Worm (Caenorhabditis elegans) whole organism, late embryonic: Measurements from ENCODE around the gene sri-69.

Experiments used
- C08G9.2 ChIP-seq: sonication (generic microtip); optimal IDR thresholded peaks from 2 replicates; lab custom pipeline; 2016; ENCODE audit warnings: mild to moderate bottlenecking, missing genetic modification characterization, moderate library complexity, missing compliant biosample characterization
- F13H6.1 ChIP-seq: sonication (generic microtip); optimal IDR thresholded peaks from 2 replicates; lab custom pipeline; 2016; ENCODE audit warnings: missing genetic modification characterization, missing compliant biosample characterization
- K02D7.2 ChIP-seq: sonication (generic microtip); optimal IDR thresholded peaks from 2 replicates; lab custom pipeline; 2017; ENCODE audit warnings: mild to moderate bottlenecking, missing genetic modification characterization, missing compliant biosample characterization
- K09A11.1 ChIP-seq: sonication (generic microtip); optimal IDR thresholded peaks from 2 replicates; lab custom pipeline; 2017; ENCODE audit warnings: antibody characterized with exemption, mild to moderate bottlenecking, missing genetic modification characterization, missing compliant biosample characterization; ENCODE audit not compliant: insufficient read depth
- Y22D7AL.16 ChIP-seq: sonication (generic microtip); optimal IDR thresholded peaks from 2 replicates; lab custom pipeline; 2016; ENCODE audit warnings: missing genetic modification characterization, missing compliant biosample characterization
- ahr-1 ChIP-seq: sonication (generic microtip); optimal IDR thresholded peaks from 2 replicates; lab custom pipeline; 2016; ENCODE audit warnings: missing genetic modification characterization, missing compliant biosample characterization
- ama-1 ChIP-seq: fragments of 150-350 bp; optimal IDR thresholded peaks from 2 replicates; lab custom pipeline; 2014
- ceh-30 ChIP-seq: fragments of 150-350 bp; optimal IDR thresholded peaks from 2 replicates; lab custom pipeline; 2014; ENCODE audit warnings: missing biosample characterization, missing genetic modification characterization
- ceh-31 ChIP-seq: sonication (generic microtip); optimal IDR thresholded peaks from 2 replicates; lab custom pipeline; 2016; ENCODE audit warnings: missing genetic modification characterization, missing compliant biosample characterization
- ceh-6 ChIP-seq: fragments of 200-800 bp; sonication (Bioruptor generic); optimal IDR thresholded peaks from 2 replicates; lab custom pipeline; 2018; ENCODE audit warnings: mild to moderate bottlenecking, missing genetic modification characterization, missing compliant biosample characterization
- elt-2 ChIP-seq: sonication (generic microtip); optimal IDR thresholded peaks from 2 replicates; lab custom pipeline; 2016; ENCODE audit warnings: missing genetic modification reagents, missing genetic modification characterization, missing compliant biosample characterization
- eyg-1 ChIP-seq: sonication (generic microtip); optimal IDR thresholded peaks from 2 replicates; lab custom pipeline; 2016; ENCODE audit warnings: missing genotype, missing genetic modification characterization, missing compliant biosample characterization
- fkh-6 ChIP-seq: sonication (generic microtip); optimal IDR thresholded peaks from 2 replicates; lab custom pipeline; 2016; ENCODE audit warnings: missing genetic modification characterization, missing compliant biosample characterization
- gmeb-2 ChIP-seq: sonication (generic microtip); optimal IDR thresholded peaks from 2 replicates; lab custom pipeline; 2016; ENCODE audit warnings: missing genetic modification characterization, inconsistent platforms, missing compliant biosample characterization
- hlh-15 ChIP-seq: sonication (generic microtip); optimal IDR thresholded peaks from 2 replicates; lab custom pipeline; 2016; ENCODE audit warnings: missing genetic modification characterization, missing compliant biosample characterization
- hlh-6 ChIP-seq: sonication (generic microtip); optimal IDR thresholded peaks from 2 replicates; lab custom pipeline; 2016; ENCODE audit warnings: missing genotype, missing genetic modification characterization, missing compliant biosample characterization
- lim-6 ChIP-seq: sonication (generic microtip); optimal IDR thresholded peaks from 2 replicates; lab custom pipeline; 2016; ENCODE audit warnings: missing genetic modification characterization, missing compliant biosample characterization
- madf-2 ChIP-seq: sonication (generic microtip); optimal IDR thresholded peaks from 2 replicates; lab custom pipeline; 2017; ENCODE audit warnings: missing genetic modification characterization, missing compliant biosample characterization
- mec-3 ChIP-seq: sonication (generic microtip); optimal IDR thresholded peaks from 2 replicates; lab custom pipeline; 2016; ENCODE audit warnings: borderline replicate concordance, missing genetic modification characterization, missing compliant biosample characterization
- nfya-1 ChIP-seq: sonication (generic microtip); optimal IDR thresholded peaks from 2 replicates; lab custom pipeline; 2017; ENCODE audit warnings: missing genetic modification characterization, mild to moderate bottlenecking, missing compliant biosample characterization, antibody characterized with exemption, moderate library complexity
- npax-4 ChIP-seq: sonication (generic microtip); optimal IDR thresholded peaks from 2 replicates; lab custom pipeline; 2016; ENCODE audit warnings: missing genetic modification characterization, missing compliant biosample characterization
- pag-3 ChIP-seq: sonication (generic microtip); optimal IDR thresholded peaks from 2 replicates; lab custom pipeline; 2016; ENCODE audit warnings: missing compliant biosample characterization, missing genetic modification characterization, borderline replicate concordance
- pax-1 ChIP-seq: fragments of 150-350 bp; optimal IDR thresholded peaks from 2 replicates; lab custom pipeline; 2014; ENCODE audit warnings: missing biosample characterization, missing genetic modification characterization
- pha-2 ChIP-seq: sonication (generic microtip); optimal IDR thresholded peaks from 2 replicates; lab custom pipeline; 2017; ENCODE audit warnings: mild to moderate bottlenecking, missing genetic modification characterization, missing compliant biosample characterization
- pha-4 ChIP-seq: fragments of 150-350 bp; optimal IDR thresholded peaks from 2 replicates; lab custom pipeline; 2018; ENCODE audit warnings: missing biosample characterization, missing genetic modification reagents, missing genetic modification characterization
- pros-1 ChIP-seq: fragments of 150-350 bp; optimal IDR thresholded peaks from 2 replicates; lab custom pipeline; 2014; ENCODE audit warnings: missing biosample characterization, missing genetic modification reagents, missing genetic modification characterization
- ref-2 ChIP-seq: sonication (generic microtip); optimal IDR thresholded peaks from 2 replicates; lab custom pipeline; 2016; ENCODE audit warnings: missing genetic modification characterization, missing compliant biosample characterization
- sdc-2 ChIP-seq: sonication (generic microtip); optimal IDR thresholded peaks from 2 replicates; lab custom pipeline; 2016; ENCODE audit warnings: missing genotype, missing genetic modification characterization, missing compliant biosample characterization
- sox-2 ChIP-seq: fragments of 200-800 bp; sonication (Bioruptor generic); IDR thresholded peaks from 2 replicates; pipeline ENCODE4 v1.3.6; 2022; ENCODE audit warnings: missing genetic modification reagents, missing genetic modification characterization, missing compliant biosample characterization
- sox-4 ChIP-seq: sonication (generic microtip); optimal IDR thresholded peaks from 2 replicates; lab custom pipeline; 2017; ENCODE audit warnings: mild to moderate bottlenecking, missing genetic modification characterization, inconsistent platforms, missing compliant biosample characterization
- syd-9 ChIP-seq: sonication (generic microtip); optimal IDR thresholded peaks from 2 replicates; lab custom pipeline; 2016; ENCODE audit warnings: mild to moderate bottlenecking, missing genetic modification characterization, moderate library complexity, missing compliant biosample characterization
- tbx-2 ChIP-seq: sonication (generic microtip); optimal IDR thresholded peaks from 2 replicates; lab custom pipeline; 2016; ENCODE audit warnings: missing genetic modification characterization, missing compliant biosample characterization
- ttx-3 ChIP-seq: sonication (generic microtip); optimal IDR thresholded peaks from 2 replicates; lab custom pipeline; 2016; ENCODE audit warnings: missing genetic modification reagents, missing genetic modification characterization, missing compliant biosample characterization
- unc-55 ChIP-seq: sonication (generic microtip); optimal IDR thresholded peaks from 2 replicates; lab custom pipeline; 2017; ENCODE audit warnings: missing biosample characterization, missing genetic modification reagents, missing genetic modification characterization
- zip-5 ChIP-seq: sonication (generic microtip); optimal IDR thresholded peaks from 2 replicates; lab custom pipeline; 2016; ENCODE audit warnings: missing genetic modification characterization, missing compliant biosample characterization

sri-69 gene

DNA sequence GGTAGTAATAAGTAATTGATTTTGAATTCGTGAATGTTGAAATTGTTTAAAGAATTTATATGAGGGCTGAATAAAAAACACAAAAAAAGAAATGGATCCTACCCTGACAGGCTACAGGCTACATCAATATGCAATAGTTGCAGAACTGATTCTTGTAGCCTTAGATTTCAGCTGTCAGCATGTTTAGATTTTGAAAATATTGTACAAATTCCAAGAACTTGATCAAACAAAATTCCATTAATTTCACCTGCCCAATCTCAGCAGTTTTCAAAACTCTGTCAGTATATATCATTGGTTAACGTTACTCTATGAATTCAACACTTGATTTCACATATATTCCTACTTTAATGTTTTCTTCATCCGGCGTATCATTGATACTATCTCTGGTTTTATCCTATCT lies 22.2 kb upstream of the sri-69 start:
- TF ChIP-seq eyg-1 (tag; lab: Kevin White, UChicago) (no peak), Y22D7AL.16 (tag; lab: Kevin White, UChicago) (no peak), sox-4 (tag; lab: Kevin White, UChicago) (no peak), K09A11.1 (tag; lab: Kevin White, UChicago) (no peak), F13H6.1 (tag; lab: Kevin White, UChicago) (no peak), elt-2 (no peak), ahr-1 (tag; lab: Kevin White, UChicago) (no peak), unc-55 (GFP tag; lab: Kevin White, UChicago) (no peak), ceh-30 (tag; lab: Kevin White, UChicago) (no peak), hlh-6 (tag; lab: Kevin White, UChicago) (no peak), hlh-15 (no peak), pha-2 (no peak), pha-4 (no peak), pax-1 (tag; lab: Kevin White, UChicago) (no peak), npax-4 (no peak), nfya-1 (tag; lab: Kevin White, UChicago) (no peak), madf-2 (tag; lab: Kevin White, UChicago) (no peak), ama-1 (lab: Kevin White, UChicago) (no peak), C08G9.2 (tag; lab: Kevin White, UChicago) (no peak)

DNA sequence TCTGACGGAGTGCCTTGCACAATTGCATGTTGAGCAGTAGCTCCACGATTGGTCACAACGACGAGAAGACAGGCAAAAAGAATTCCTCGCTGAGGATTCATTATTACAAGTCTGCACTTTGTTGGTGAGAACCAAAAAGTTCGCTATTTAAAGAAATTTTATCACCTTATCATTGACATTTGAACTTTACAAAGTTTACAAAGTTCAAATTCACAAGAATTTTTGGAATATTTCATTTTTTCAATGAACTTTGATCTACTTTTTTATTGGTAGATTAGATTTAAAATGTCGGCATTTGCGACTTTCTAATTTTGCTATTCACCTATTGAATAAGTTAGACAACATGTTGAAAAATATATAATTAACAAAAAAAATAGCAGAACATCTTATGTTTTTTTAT lies 18.1 kb upstream of the sri-69 start, which contains the start of gene F49H6.15:
F49H6.15 (minus strand) TSS at position 101 of the 400 bp plus-strand sequence.
- TF ChIP-seq ref-2 (tag; lab: Kevin White, UChicago) (no peak), ceh-30 (tag; lab: Kevin White, UChicago) (no peak), sdc-2 (tag; lab: Kevin White, UChicago) (no peak), Y22D7AL.16 (tag; lab: Kevin White, UChicago) (no peak), ceh-31 (tag; lab: Kevin White, UChicago) (no peak), hlh-15 (no peak), zip-5 (tag; lab: Kevin White, UChicago) (no peak), ahr-1 (tag; lab: Kevin White, UChicago) (no peak), syd-9 (no peak)

- no peak for TF ChIP-seq tbx-2
- no peak for TF ChIP-seq K02D7.2
- no peak for TF ChIP-seq pha-2
- TF ChIP-seq fkh-6, result no peak
- TF ChIP-seq mec-3 (tag; lab: Kevin White, UChicago), result no peak
- TF ChIP-seq F13H6.1 (tag; lab: Kevin White, UChicago), result no peak
- TF ChIP-seq sox-2 (GFP tag; lab: Robert Waterston, UW), result no peak
- no peak for TF ChIP-seq pros-1
- no peak for TF ChIP-seq lim-6 (tag; lab: Kevin White, UChicago)
- TF ChIP-seq ceh-30 (tag; lab: Kevin White, UChicago), result no peak
- no peak for TF ChIP-seq gmeb-2
- no peak for TF ChIP-seq ttx-3 (tag; lab: Kevin White, UChicago)
- no peak for TF ChIP-seq ceh-6
- no peak for TF ChIP-seq sdc-2 (tag; lab: Kevin White, UChicago)
- TF ChIP-seq ama-1 (lab: Kevin White, UChicago), result no peak
Measured at ce11 chrV:17022613-17023322, 14.6 kb upstream of the sri-69 start, which contains the start of the genes F49H6.8 and F49H6.5. F49H6.8 (minus strand) TSS chrV:17022663. F49H6.5 (plus strand) TSS chrV:17023241.

- peak; percentile 66 for TF ChIP-seq pag-3 (tag; lab: Kevin White, UChicago)
- TF ChIP-seq, all 69 proteins: peak for 1; not testable (repeated sequence) for 68
Measured at ce11 chrV:17022100-17022499, 13.9 kb upstream of the sri-69 start.
